Worm (Caenorhabditis elegans) whole organism, late embryonic: ENCODE results near the gene W09G12.8.

Experiments used
- K09A11.1 ChIP-seq: sonication (generic microtip); optimal IDR thresholded peaks from 2 replicates; lab custom pipeline; 2017; ENCODE audit warnings: antibody characterized with exemption, mild to moderate bottlenecking, missing genetic modification characterization, missing compliant biosample characterization; ENCODE audit not compliant: insufficient read depth
- Y22D7AL.16 ChIP-seq: sonication (generic microtip); optimal IDR thresholded peaks from 2 replicates; lab custom pipeline; 2016; ENCODE audit warnings: missing genetic modification characterization, missing compliant biosample characterization
- ceh-14 ChIP-seq: sonication (generic microtip); optimal IDR thresholded peaks from 2 replicates; lab custom pipeline; 2016; ENCODE audit warnings: missing genotype, missing genetic modification characterization, missing compliant biosample characterization
- ceh-18 ChIP-seq: sonication (generic microtip); optimal IDR thresholded peaks from 2 replicates; lab custom pipeline; 2016; ENCODE audit warnings: missing genetic modification characterization, missing compliant biosample characterization
- ceh-24 ChIP-seq: sonication (generic microtip); optimal IDR thresholded peaks from 2 replicates; lab custom pipeline; 2016; ENCODE audit warnings: mild to moderate bottlenecking, missing genetic modification characterization, missing compliant biosample characterization
- ceh-30 ChIP-seq: fragments of 150-350 bp; optimal IDR thresholded peaks from 2 replicates; lab custom pipeline; 2014; ENCODE audit warnings: missing biosample characterization, missing genetic modification characterization
- ceh-31 ChIP-seq: sonication (generic microtip); optimal IDR thresholded peaks from 2 replicates; lab custom pipeline; 2016; ENCODE audit warnings: missing genetic modification characterization, missing compliant biosample characterization
- ceh-34 ChIP-seq: sonication (generic microtip); optimal IDR thresholded peaks from 2 replicates; lab custom pipeline; 2016; ENCODE audit warnings: mild to moderate bottlenecking, missing genetic modification characterization, missing compliant biosample characterization
- ceh-6 ChIP-seq: fragments of 200-800 bp; sonication (Bioruptor generic); optimal IDR thresholded peaks from 2 replicates; lab custom pipeline; 2018; ENCODE audit warnings: mild to moderate bottlenecking, missing genetic modification characterization, missing compliant biosample characterization
- ceh-9 ChIP-seq: sonication (generic microtip); optimal IDR thresholded peaks from 2 replicates; lab custom pipeline; 2016; ENCODE audit warnings: mild to moderate bottlenecking, missing genetic modification characterization, inconsistent platforms, missing compliant biosample characterization
- dmd-4 ChIP-seq: sonication (generic microtip); optimal IDR thresholded peaks from 2 replicates; lab custom pipeline; 2016; ENCODE audit warnings: borderline replicate concordance, missing genetic modification characterization, missing compliant biosample characterization
- dve-1 ChIP-seq: sonication (generic microtip); optimal IDR thresholded peaks from 2 replicates; lab custom pipeline; 2017; ENCODE audit warnings: antibody characterized with exemption, mild to moderate bottlenecking, missing genetic modification characterization, missing compliant biosample characterization
- elt-2 ChIP-seq: sonication (generic microtip); optimal IDR thresholded peaks from 2 replicates; lab custom pipeline; 2016; ENCODE audit warnings: missing genetic modification reagents, missing genetic modification characterization, missing compliant biosample characterization
- elt-4 ChIP-seq: sonication (generic microtip); optimal IDR thresholded peaks from 2 replicates; lab custom pipeline; 2016; ENCODE audit warnings: missing genetic modification characterization, missing compliant biosample characterization
- fkh-10 ChIP-seq: fragments of 150-350 bp; optimal IDR thresholded peaks from 2 replicates; lab custom pipeline; 2014; ENCODE audit warnings: missing biosample characterization, missing genetic modification reagents, missing genetic modification characterization
- hlh-15 ChIP-seq: sonication (generic microtip); optimal IDR thresholded peaks from 2 replicates; lab custom pipeline; 2016; ENCODE audit warnings: missing genetic modification characterization, missing compliant biosample characterization
- hlh-30 ChIP-seq: sonication (generic microtip); optimal IDR thresholded peaks from 2 replicates; lab custom pipeline; 2017; ENCODE audit warnings: antibody characterized with exemption, missing genetic modification characterization, missing compliant biosample characterization; ENCODE audit not compliant: insufficient read depth
- lin-11 ChIP-seq: fragments of 200-800 bp; sonication (Bioruptor generic); optimal IDR thresholded peaks from 2 replicates; lab custom pipeline; 2018; ENCODE audit warnings: mild to moderate bottlenecking, missing genetic modification characterization, missing compliant biosample characterization
- mec-3 ChIP-seq: sonication (generic microtip); optimal IDR thresholded peaks from 2 replicates; lab custom pipeline; 2016; ENCODE audit warnings: borderline replicate concordance, missing genetic modification characterization, missing compliant biosample characterization
- nfya-1 ChIP-seq: sonication (generic microtip); optimal IDR thresholded peaks from 2 replicates; lab custom pipeline; 2017; ENCODE audit warnings: missing genetic modification characterization, mild to moderate bottlenecking, missing compliant biosample characterization, antibody characterized with exemption, moderate library complexity
- nhr-232 ChIP-seq: sonication (generic microtip); optimal IDR thresholded peaks from 2 replicates; lab custom pipeline; 2016; ENCODE audit warnings: missing genetic modification characterization, missing compliant biosample characterization
- odd-2 ChIP-seq: sonication (generic microtip); optimal IDR thresholded peaks from 2 replicates; lab custom pipeline; 2017; ENCODE audit warnings: antibody characterized with exemption, mild to moderate bottlenecking, missing genetic modification characterization, missing compliant biosample characterization
- pag-3 ChIP-seq: sonication (generic microtip); optimal IDR thresholded peaks from 2 replicates; lab custom pipeline; 2016; ENCODE audit warnings: missing compliant biosample characterization, missing genetic modification characterization, borderline replicate concordance
- pat-9 ChIP-seq: fragments of 200-800 bp; sonication (Bioruptor generic); optimal IDR thresholded peaks from 2 replicates; lab custom pipeline; 2018; ENCODE audit warnings: mild to moderate bottlenecking, missing genetic modification characterization, moderate library complexity, missing compliant biosample characterization
- pax-1 ChIP-seq: fragments of 150-350 bp; optimal IDR thresholded peaks from 2 replicates; lab custom pipeline; 2014; ENCODE audit warnings: missing biosample characterization, missing genetic modification characterization
- pha-4 ChIP-seq: fragments of 150-350 bp; optimal IDR thresholded peaks from 2 replicates; lab custom pipeline; 2018; ENCODE audit warnings: missing biosample characterization, missing genetic modification reagents, missing genetic modification characterization
- pros-1 ChIP-seq: fragments of 150-350 bp; optimal IDR thresholded peaks from 2 replicates; lab custom pipeline; 2014; ENCODE audit warnings: missing biosample characterization, missing genetic modification reagents, missing genetic modification characterization
- ref-2 ChIP-seq: sonication (generic microtip); optimal IDR thresholded peaks from 2 replicates; lab custom pipeline; 2016; ENCODE audit warnings: missing genetic modification characterization, missing compliant biosample characterization
- rnt-1 ChIP-seq: sonication (generic microtip); optimal IDR thresholded peaks from 2 replicates; lab custom pipeline; 2016; ENCODE audit warnings: missing genetic modification characterization, missing compliant biosample characterization
- sox-4 ChIP-seq: sonication (generic microtip); optimal IDR thresholded peaks from 2 replicates; lab custom pipeline; 2017; ENCODE audit warnings: mild to moderate bottlenecking, missing genetic modification characterization, inconsistent platforms, missing compliant biosample characterization
- tbx-2 ChIP-seq: sonication (generic microtip); optimal IDR thresholded peaks from 2 replicates; lab custom pipeline; 2016; ENCODE audit warnings: missing genetic modification characterization, missing compliant biosample characterization
- tbx-7 ChIP-seq: sonication (generic microtip); optimal IDR thresholded peaks from 2 replicates; lab custom pipeline; 2016; ENCODE audit warnings: missing genotype, missing genetic modification characterization, missing compliant biosample characterization
- ttx-3 ChIP-seq: sonication (generic microtip); optimal IDR thresholded peaks from 2 replicates; lab custom pipeline; 2016; ENCODE audit warnings: missing genetic modification reagents, missing genetic modification characterization, missing compliant biosample characterization
- unc-42 ChIP-seq: sonication (generic microtip); optimal IDR thresholded peaks from 2 replicates; lab custom pipeline; 2016; ENCODE audit warnings: missing genotype, missing genetic modification characterization, missing compliant biosample characterization
- unc-55 ChIP-seq: sonication (generic microtip); optimal IDR thresholded peaks from 2 replicates; lab custom pipeline; 2017; ENCODE audit warnings: missing biosample characterization, missing genetic modification reagents, missing genetic modification characterization
- unc-86 ChIP-seq: sonication (generic microtip); optimal IDR thresholded peaks from 2 replicates; lab custom pipeline; 2016; ENCODE audit warnings: missing genetic modification characterization, missing compliant biosample characterization
- zip-5 ChIP-seq: sonication (generic microtip); optimal IDR thresholded peaks from 2 replicates; lab custom pipeline; 2016; ENCODE audit warnings: missing genetic modification characterization, missing compliant biosample characterization

Gene W09G12.8

DNA sequence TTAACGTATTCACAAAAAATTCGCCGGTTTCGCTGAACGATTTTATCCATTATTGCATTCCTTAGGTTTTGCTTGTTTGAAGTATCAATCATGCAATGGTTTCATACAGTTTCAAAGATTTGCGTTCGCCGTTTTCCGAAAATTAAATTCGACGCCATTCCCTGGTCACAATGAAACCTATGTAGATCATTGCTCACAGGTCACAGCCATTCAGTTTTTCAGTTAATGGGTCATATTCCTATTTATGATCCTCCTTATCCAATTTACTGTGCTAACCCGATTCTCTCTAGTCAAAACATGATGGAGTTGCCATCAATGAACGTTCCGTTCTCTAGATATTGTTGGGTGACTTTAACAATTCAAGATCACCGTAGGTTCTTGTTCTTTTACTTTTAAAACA is 38.9 kb downstream of the W09G12.8 start, which contains the start of gene F38A1.13:
Gene F38A1.13 (plus strand): TSS at position 301 of the 400 bp plus-strand sequence.
- TF ChIP-seq rnt-1 (tag; lab: Kevin White, UChicago) (no peak), Y22D7AL.16 (tag; lab: Kevin White, UChicago) (no peak), hlh-15 (no peak), ttx-3 (no peak), pha-4 (tag; lab: Kevin White, UChicago) (no peak), elt-4 (tag; lab: Kevin White, UChicago) (no peak), sox-4 (no peak), fkh-10 (no peak), unc-42 (tag; lab: Kevin White, UChicago) (no peak), tbx-2 (tag; lab: Kevin White, UChicago) (no peak), ceh-6 (GFP tag; lab: Kevin White, UChicago) (no peak), pag-3 (no peak)

DNA sequence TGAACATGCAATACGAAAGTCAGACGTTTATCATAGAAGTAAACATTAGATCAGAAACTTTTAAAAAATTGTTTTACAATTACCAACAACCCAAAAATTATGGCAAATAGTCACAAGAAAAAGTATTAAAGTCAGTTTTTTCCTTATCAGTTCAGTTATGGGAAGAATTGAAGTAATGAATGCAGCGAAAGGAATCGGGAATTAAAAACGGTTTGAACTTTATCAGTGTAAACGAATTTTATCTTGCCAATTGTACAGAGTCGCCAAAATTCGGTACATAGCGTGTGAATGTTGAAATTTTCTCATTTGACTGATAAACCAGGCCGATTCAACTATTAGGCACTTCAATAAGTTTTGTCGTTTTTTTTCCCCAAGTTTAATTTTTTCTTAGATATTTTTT is 40.2 kb downstream of the W09G12.8 start:
- peak; percentile 2 for TF ChIP-seq elt-2
- TF ChIP-seq nhr-232 (tag; lab: Kevin White, UChicago): no peak

DNA sequence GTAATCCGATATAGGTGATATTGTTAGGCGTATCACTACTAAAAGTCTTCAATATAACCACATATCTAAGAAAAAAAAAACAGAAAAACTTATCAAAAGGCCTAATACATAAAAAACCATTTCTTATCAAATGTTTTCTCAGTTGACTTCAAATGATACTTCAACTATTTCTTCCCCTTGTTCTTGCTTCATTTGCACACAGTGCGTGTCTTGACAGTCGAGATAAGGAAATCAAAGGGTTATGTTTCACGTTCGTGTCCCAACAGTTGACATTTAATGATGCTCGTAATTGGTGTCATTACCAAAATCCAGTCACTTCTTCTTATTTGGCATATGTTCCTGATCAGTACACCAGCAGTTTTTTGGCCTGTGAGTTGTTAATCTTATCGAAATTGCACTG is 40.7 kb downstream of the W09G12.8 start, which contains the start of gene clec-170:
Gene clec-170 (plus strand): TSS at position 143 of the 400 bp plus-strand sequence.
- TF ChIP-seq elt-2: peak; percentile 18
- TF ChIP-seq K09A11.1 (tag; lab: Kevin White, UChicago): no peak

ce11 chrIV:1274583-1274982 is 48.6 kb downstream of the W09G12.8 start, which contains the start of gene C09E9.1:
Gene C09E9.1, plus strand, starts transcription at chrIV:1274868.
- peak; percentile 55 for TF ChIP-seq nfya-1 (tag; lab: Kevin White, UChicago)
- TF ChIP-seq unc-42 (tag; lab: Kevin White, UChicago): peak; percentile 49
- TF ChIP-seq ceh-6 (GFP tag; lab: Kevin White, UChicago): no peak
- no peak for TF ChIP-seq odd-2 (tag; lab: Kevin White, UChicago)
- no peak for TF ChIP-seq zip-5 (tag; lab: Kevin White, UChicago)
- peak; percentile 16 for TF ChIP-seq ceh-18 (tag; lab: Kevin White, UChicago)
- TF ChIP-seq tbx-2 (tag; lab: Kevin White, UChicago): peak; percentile 21
- TF ChIP-seq hlh-30: peak; percentile 84
- TF ChIP-seq dmd-4 (tag; lab: Kevin White, UChicago): no peak
- no peak for TF ChIP-seq unc-86
- TF ChIP-seq elt-4 (tag; lab: Kevin White, UChicago): no peak
- peak; percentile 24 for TF ChIP-seq unc-55
- TF ChIP-seq ceh-31 (tag; lab: Kevin White, UChicago): peak; percentile 46
- TF ChIP-seq ceh-30 (tag; lab: Kevin White, UChicago): no peak
- TF ChIP-seq ceh-9: no peak
- TF ChIP-seq ttx-3: no peak
- TF ChIP-seq mec-3 (tag; lab: Kevin White, UChicago): no peak
- no peak for TF ChIP-seq tbx-7 (tag; lab: Kevin White, UChicago)
- no peak for TF ChIP-seq pat-9 (tag; lab: Kevin White, UChicago)
- TF ChIP-seq ceh-14: no peak
- TF ChIP-seq lin-11 (tag; lab: Kevin White, UChicago): no peak
- TF ChIP-seq pros-1: no peak
- TF ChIP-seq ceh-34 (tag; lab: Kevin White, UChicago): no peak
- TF ChIP-seq K09A11.1 (tag; lab: Kevin White, UChicago): no peak
- TF ChIP-seq ref-2: peak; percentile 8
- TF ChIP-seq ceh-24: no peak
- TF ChIP-seq pax-1: peak; percentile 3
- no peak for TF ChIP-seq dve-1 (tag; lab: Kevin White, UChicago)
- TF ChIP-seq Y22D7AL.16 (tag; lab: Kevin White, UChicago): no peak
